Fruit fly (Drosophila melanogaster): ENCODE data around the gene Rab3-GAP.

The Rab3-GAP gene

DNA sequence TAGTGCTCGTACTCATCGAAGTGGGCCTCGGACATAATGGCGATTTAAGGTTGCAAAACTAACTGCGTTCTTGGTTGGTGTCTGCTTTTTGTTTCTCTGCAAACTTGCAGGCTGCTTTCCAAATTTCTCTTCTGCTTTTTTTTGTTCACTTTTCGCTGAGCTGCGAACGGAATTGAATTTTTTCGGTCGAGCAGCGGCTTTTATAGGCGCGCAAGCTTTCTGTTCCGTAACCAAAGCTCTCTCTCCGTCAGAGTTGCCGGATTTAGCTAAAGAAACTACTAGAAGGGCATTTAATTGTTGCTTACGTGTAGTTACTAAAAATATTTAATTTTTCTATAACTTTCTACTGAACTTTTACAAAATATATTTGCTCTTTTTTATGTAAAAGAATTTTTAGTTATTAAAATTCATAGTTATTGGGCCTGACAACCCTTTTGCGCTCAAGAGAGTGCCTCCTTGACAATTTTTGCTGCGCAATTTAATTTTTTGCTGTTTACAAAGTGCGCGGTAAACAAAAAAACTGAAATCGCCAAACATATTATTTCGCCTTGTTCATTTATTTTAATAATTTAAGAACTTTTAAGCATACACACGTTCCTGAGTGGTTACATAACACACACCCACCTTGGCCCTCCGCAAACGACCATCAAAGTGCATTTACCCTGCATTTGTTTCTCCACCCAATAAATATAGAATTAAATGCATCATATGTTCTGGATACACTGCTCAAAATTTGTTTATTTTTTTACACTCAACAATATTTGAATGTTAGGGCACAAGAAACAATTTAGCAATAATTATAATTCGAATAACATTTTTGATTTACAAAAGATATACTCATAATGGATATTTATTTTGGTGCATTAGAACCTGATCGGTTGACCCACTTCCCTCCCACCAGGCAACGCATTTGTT, 16.8 kb downstream of the Rab3-GAP start, which contains the start of gene CG6770 (continued):
- peak; percentile 74 for TF ChIP-seq Sox14 (GFP tag; optimal IDR thresholded peaks at IDR 0.05)
- TF ChIP-seq dsx (GFP tag; optimal IDR thresholded peaks at IDR 0.05; ENCODE audit: poor library complexity, severe bottlenecking) = peak; percentile 83
- TF ChIP-seq eg (GFP tag; IDR thresholded peaks at IDR 0.05) = peak; percentile 95
- peak; percentile 87 for TF ChIP-seq vri (GFP tag; optimal IDR thresholded peaks at IDR 0.05)
- peak; percentile 94 for TF ChIP-seq Eip93F (GFP tag; optimal IDR thresholded peaks at IDR 0.05)
- TF ChIP-seq Hr39 (GFP tag; optimal IDR thresholded peaks at IDR 0.05) = peak; percentile 71
- TF ChIP-seq Blimp-1 (GFP tag; optimal IDR thresholded peaks at IDR 0.05) = peak; percentile 75
- TF ChIP-seq cyc (GFP tag; optimal IDR thresholded peaks at IDR 0.05) = peak; percentile 80
- peak; percentile 88 for TF ChIP-seq CG8632 (GFP tag; optimal IDR thresholded peaks at IDR 0.05)
- TF ChIP-seq CG16779 (tag; optimal IDR thresholded peaks at IDR 0.05) = peak; percentile 85
- TF ChIP-seq CG6276 (GFP tag; optimal IDR thresholded peaks at IDR 0.05) = peak; percentile 81
- peak; percentile 91 for TF ChIP-seq CG6163 (GFP tag; IDR thresholded peaks at IDR 0.05)
- TF ChIP-seq net (GFP tag; optimal IDR thresholded peaks at IDR 0.05) = peak; percentile 72
- peak; percentile 85 for TF ChIP-seq Hr4 (GFP tag; optimal IDR thresholded peaks at IDR 0.05)
- peak; percentile 89 for TF ChIP-seq CG8119 (GFP tag; IDR thresholded peaks at IDR 0.05)
- peak; percentile 93 for TF ChIP-seq esn (GFP tag; optimal IDR thresholded peaks at IDR 0.05)
- TF ChIP-seq Gug (GFP tag; IDR thresholded peaks at IDR 0.05) = peak; percentile 76
- peak; percentile 78 for TF ChIP-seq fd59A (GFP tag; optimal IDR thresholded peaks at IDR 0.05)
- peak; percentile 80 for TF ChIP-seq CG10669 (GFP tag; optimal IDR thresholded peaks at IDR 0.05)
- TF ChIP-seq Eip78C (GFP tag) = peak; percentile 97
- peak; percentile 93 for TF ChIP-seq CG6792 (GFP tag; optimal IDR thresholded peaks at IDR 0.05)
- TF ChIP-seq CG32006 (GFP tag; optimal IDR thresholded peaks at IDR 0.05) = peak; percentile 83
- TF ChIP-seq OdsH (GFP tag; optimal IDR thresholded peaks at IDR 0.05) = peak; percentile 87
- TF ChIP-seq acj6 (GFP tag; optimal IDR thresholded peaks at IDR 0.05) = peak; percentile 89
- peak; percentile 31 for TF ChIP-seq CG6854 (GFP tag; optimal IDR thresholded peaks at IDR 0.05)
- TF ChIP-seq spab (GFP tag; optimal IDR thresholded peaks at IDR 0.05) = peak; percentile 78

DNA sequence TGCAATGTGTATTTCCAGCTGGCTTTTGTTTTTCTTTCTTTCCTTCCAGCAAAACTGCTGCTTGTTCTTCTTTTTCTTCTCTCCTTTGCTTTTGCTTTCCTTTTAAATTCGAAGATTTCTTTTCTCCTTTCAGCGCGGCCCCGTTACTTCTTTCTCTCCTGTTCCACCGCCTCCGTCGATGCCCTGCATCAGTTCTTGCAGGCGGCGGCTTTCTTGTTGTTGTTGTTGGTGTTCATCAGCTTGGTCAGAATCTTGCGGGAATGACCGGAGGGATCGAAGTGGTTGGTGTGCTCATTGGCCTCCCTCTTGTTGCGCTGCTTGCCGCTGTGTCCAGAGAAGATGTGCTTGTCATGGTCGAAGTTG, 17.4 kb downstream of the Rab3-GAP start:
- TF ChIP-seq dsx (GFP tag; optimal IDR thresholded peaks at IDR 0.05; ENCODE audit: poor library complexity, severe bottlenecking) (no peak), CG6792 (GFP tag; optimal IDR thresholded peaks at IDR 0.05) (no peak), CG7368 (GFP tag; optimal IDR thresholded peaks at IDR 0.05) (no peak), Smox (GFP tag; optimal IDR thresholded peaks at IDR 0.05) (no peak), CG8119 (GFP tag; IDR thresholded peaks at IDR 0.05) (no peak), CG1621 (tag; optimal IDR thresholded peaks at IDR 0.05) (no peak), topi (GFP tag; optimal IDR thresholded peaks at IDR 0.05) (no peak), net (GFP tag; optimal IDR thresholded peaks at IDR 0.05) (no peak), Blimp-1 (GFP tag; optimal IDR thresholded peaks at IDR 0.05) (no peak), pdm3 (GFP tag; optimal IDR thresholded peaks at IDR 0.05) (no peak), Met (GFP tag; optimal IDR thresholded peaks at IDR 0.05) (no peak), lz (GFP tag; optimal IDR thresholded peaks at IDR 0.05) (no peak), vri (GFP tag; optimal IDR thresholded peaks at IDR 0.05) (no peak), svp (GFP tag) (no peak)

DNA sequence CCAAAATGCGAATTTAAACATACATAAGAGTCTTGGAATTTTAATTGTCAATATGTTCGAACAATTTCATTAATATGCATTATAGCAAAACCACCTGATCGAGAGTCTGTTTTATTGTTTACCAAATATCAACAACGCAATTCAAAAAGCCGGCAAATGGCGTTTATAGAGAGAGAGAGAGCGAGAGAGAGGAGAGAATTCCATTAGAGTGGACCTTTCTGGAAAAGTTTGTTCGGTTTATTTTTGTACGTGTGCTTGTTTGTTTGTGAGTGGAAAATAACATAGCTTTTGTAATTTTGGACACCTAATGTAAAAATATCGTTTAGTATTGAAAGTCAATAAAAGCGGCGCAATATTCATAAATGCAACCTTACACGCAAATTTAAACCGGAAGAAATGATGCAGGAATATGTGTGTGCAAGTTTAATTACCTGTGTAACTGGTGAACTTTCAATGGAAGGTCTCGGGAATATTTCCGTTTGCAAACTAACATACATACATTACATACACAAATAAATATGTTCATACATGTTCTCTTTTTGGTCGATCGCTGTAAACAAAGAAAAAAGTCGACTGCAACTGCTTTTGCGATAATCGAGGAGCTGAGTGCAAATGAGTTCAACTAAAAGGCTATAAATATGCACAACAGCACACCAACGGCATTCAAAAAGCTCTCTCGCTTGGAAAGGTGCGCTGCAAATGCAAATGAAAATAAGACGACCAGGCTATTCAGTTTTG, 18.2 kb downstream of the Rab3-GAP start, which contains the start of gene CG6785:
CG6785 (minus strand) TSS at position 588 of the 738 bp plus-strand sequence.
- TF ChIP-seq CG11294 (GFP tag; IDR thresholded peaks at IDR 0.05) (peak; percentile 70), CG31627 (GFP tag; optimal IDR thresholded peaks at IDR 0.05) (peak; percentile 71), Hr39 (GFP tag; optimal IDR thresholded peaks at IDR 0.05) (peak; percentile 70), CG6792 (GFP tag; optimal IDR thresholded peaks at IDR 0.05) (peak; percentile 92), CG6854 (GFP tag; optimal IDR thresholded peaks at IDR 0.05) (peak; percentile 79), CG6163 (GFP tag; IDR thresholded peaks at IDR 0.05) (peak; percentile 77), CG7368 (GFP tag; optimal IDR thresholded peaks at IDR 0.05) (peak; percentile 83), CG9139 (GFP tag; optimal IDR thresholded peaks at IDR 0.05) (peak; percentile 46), achi (GFP tag; optimal IDR thresholded peaks at IDR 0.05) (peak; percentile 81), dsx (GFP tag; optimal IDR thresholded peaks at IDR 0.05; ENCODE audit: poor library complexity, severe bottlenecking) (peak; percentile 47), Eip75B (GFP tag; optimal IDR thresholded peaks at IDR 0.05) (peak; percentile 83), pdm3 (GFP tag; optimal IDR thresholded peaks at IDR 0.05) (no peak), salr (GFP tag; optimal IDR thresholded peaks at IDR 0.05) (peak; percentile 58 to 59), CG11762 (GFP tag; optimal IDR thresholded peaks at IDR 0.05; ENCODE audit: insufficient read depth) (peak; percentile 74), Ets21C (GFP tag; optimal IDR thresholded peaks at IDR 0.05) (peak; percentile 51), CG34406 (GFP tag; optimal IDR thresholded peaks at IDR 0.05) (peak; percentile 81), Hr4 (GFP tag; optimal IDR thresholded peaks at IDR 0.05) (peak; percentile 79), CG10669 (GFP tag; optimal IDR thresholded peaks at IDR 0.05) (peak; percentile 76), Sox14 (GFP tag; optimal IDR thresholded peaks at IDR 0.05) (peak; percentile 85), net (GFP tag; optimal IDR thresholded peaks at IDR 0.05) (peak; percentile 86), CG3032 (tag; optimal IDR thresholded peaks at IDR 0.05) (peak; percentile 52)

Data from whole organism, prepupa.